Worm (Caenorhabditis elegans) whole organism, midembryonic: ENCODE data around the gene F38A1.6.

Experiments
- T22C8.4 ChIP-seq: fragments of 200-800 bp; sonication (Bioruptor generic); IDR thresholded peaks from 2 replicates; pipeline ENCODE4 v1.3.6; 2022; ENCODE audit warnings: missing genetic modification characterization, missing compliant biosample characterization
- flt-1 ChIP-seq: fragments of 200-800 bp; sonication (Bioruptor generic); IDR thresholded peaks from 2 replicates; pipeline ENCODE4 v1.3.6; 2022; ENCODE audit warnings: missing genetic modification characterization, missing compliant biosample characterization
- tab-1 ChIP-seq: fragments of 200-800 bp; sonication (Bioruptor generic); IDR thresholded peaks from 2 replicates; pipeline ENCODE4 v1.3.6; 2022; ENCODE audit warnings: missing genetic modification characterization, missing compliant biosample characterization
- ztf-23 ChIP-seq: fragments of 200-800 bp; sonication (Bioruptor generic); IDR thresholded peaks from 2 replicates; pipeline ENCODE4 v1.3.6; 2022; ENCODE audit warnings: missing genetic modification reagents, missing genetic modification characterization, missing compliant biosample characterization
- ztf-29 ChIP-seq: fragments of 200-800 bp; sonication (Bioruptor generic); IDR thresholded peaks from 2 replicates; pipeline ENCODE4 v1.3.6; 2022; ENCODE audit warnings: missing genetic modification reagents, missing genetic modification characterization, missing compliant biosample characterization

DNA sequence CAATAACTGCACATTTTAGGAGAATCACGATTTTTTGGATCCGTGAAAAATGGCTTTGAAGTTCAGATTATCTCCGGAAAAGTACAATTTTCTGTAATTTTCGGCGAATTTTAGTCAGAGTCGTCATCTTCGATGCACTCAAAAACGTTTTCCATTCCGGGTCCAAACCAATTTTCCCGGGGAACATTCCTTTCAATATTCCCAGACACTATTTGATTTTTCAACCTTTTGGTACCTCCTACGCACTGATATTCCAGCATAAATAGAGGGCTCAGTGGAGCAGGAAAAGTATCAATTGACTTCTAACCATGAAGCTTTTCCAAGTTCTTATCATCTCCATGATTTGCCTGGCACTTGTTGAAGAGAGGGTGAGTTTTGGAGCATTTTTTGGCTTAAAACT lies 20.1 kb upstream of the F38A1.6 start, which contains the start of gene W09G12.6:
- TF ChIP-seq ztf-23 (GFP tag; lab: Robert Waterston, UW) = no peak
- TF ChIP-seq T22C8.4 (GFP tag; lab: Robert Waterston, UW) = no peak
- no peak for TF ChIP-seq flt-1 (GFP tag; lab: Robert Waterston, UW)
- no peak for TF ChIP-seq tab-1
- TF ChIP-seq ztf-29 (GFP tag; lab: Robert Waterston, UW) = no peak
